Worm (Caenorhabditis elegans) whole organism, mixed stage, embryonic: ENCODE measurements around the gene T28A11.20.

Source experiments
- M03D4.4 ChIP-seq: sonication (generic microtip); optimal IDR thresholded peaks from 2 replicates; lab custom pipeline; 2017; ENCODE audit warnings: mild to moderate bottlenecking, missing genetic modification characterization, missing compliant biosample characterization
- bed-3 ChIP-seq: fragments of 200-800 bp; sonication (Bioruptor generic); optimal IDR thresholded peaks from 3 replicates; lab custom pipeline; 2018; ENCODE audit warnings: mild to moderate bottlenecking, missing genetic modification characterization, moderate library complexity, missing compliant biosample characterization
- blmp-1 ChIP-seq: fragments of 150-350 bp; optimal IDR thresholded peaks from 2 replicates; lab custom pipeline; 2014; ENCODE audit warnings: missing biosample characterization, missing genetic modification characterization
- ceh-39 ChIP-seq: fragments of 150-350 bp; optimal IDR thresholded peaks from 2 replicates; lab custom pipeline; 2014; ENCODE audit warnings: missing biosample characterization, missing genetic modification characterization
- ceh-43 ChIP-seq: fragments of 200-800 bp; sonication (Bioruptor generic); optimal IDR thresholded peaks from 2 replicates; lab custom pipeline; 2018; ENCODE audit warnings: mild to moderate bottlenecking, missing genetic modification characterization, moderate library complexity, missing compliant biosample characterization
- ceh-83 ChIP-seq: fragments of 200-800 bp; sonication (Bioruptor generic); optimal IDR thresholded peaks from 2 replicates; lab custom pipeline; 2018; ENCODE audit warnings: mild to moderate bottlenecking, missing genetic modification characterization, missing compliant biosample characterization
- ces-1 ChIP-seq: fragments of 150-350 bp; optimal IDR thresholded peaks from 2 replicates; lab custom pipeline; 2014; ENCODE audit warnings: missing biosample characterization, missing genetic modification reagents, missing genetic modification characterization
- cnd-1 ChIP-seq: fragments of 200-800 bp; sonication (Bioruptor generic); optimal IDR thresholded peaks from 2 replicates; lab custom pipeline; 2018; ENCODE audit warnings: mild to moderate bottlenecking, missing genetic modification characterization, missing compliant biosample characterization
- drap-1 ChIP-seq: fragments of 200-800 bp; sonication (Bioruptor generic); optimal IDR thresholded peaks from 3 replicates; lab custom pipeline; 2018; ENCODE audit warnings: mild to moderate bottlenecking, missing genetic modification characterization, missing compliant biosample characterization
- elt-1 ChIP-seq: sonication (generic microtip); optimal IDR thresholded peaks from 2 replicates; lab custom pipeline; 2017; ENCODE audit warnings: missing genetic modification characterization, mild to moderate bottlenecking, missing compliant biosample characterization, antibody characterized with exemption, moderate library complexity, borderline replicate concordance; ENCODE audit not compliant: insufficient read depth
- elt-3 ChIP-seq: fragments of 150-350 bp; optimal IDR thresholded peaks from 2 replicates; lab custom pipeline; 2014; ENCODE audit warnings: missing biosample characterization, missing genetic modification characterization
- flh-1 ChIP-seq: fragments of 200-800 bp; sonication (Bioruptor generic); optimal IDR thresholded peaks from 2 replicates; lab custom pipeline; 2018; ENCODE audit warnings: mild to moderate bottlenecking, missing genetic modification characterization, moderate library complexity, missing compliant biosample characterization
- ham-2 ChIP-seq: fragments of 200-800 bp; sonication (Bioruptor generic); optimal IDR thresholded peaks from 2 replicates; lab custom pipeline; 2018; ENCODE audit warnings: mild to moderate bottlenecking, missing genetic modification characterization, missing compliant biosample characterization
- hlh-1 ChIP-seq: fragments of 150-350 bp; optimal IDR thresholded peaks from 2 replicates; lab custom pipeline; 2014; ENCODE audit warnings: missing biosample characterization, missing genetic modification reagents, missing genetic modification characterization
- lin-32 ChIP-seq: fragments of 200-800 bp; sonication (Bioruptor generic); optimal IDR thresholded peaks from 2 replicates; lab custom pipeline; 2018; ENCODE audit warnings: mild to moderate bottlenecking, missing genetic modification characterization, missing compliant biosample characterization
- mab-5 ChIP-seq: fragments of 150-350 bp; optimal IDR thresholded peaks from 2 replicates; lab custom pipeline; 2014; ENCODE audit warnings: missing biosample characterization, missing genetic modification characterization
- mep-1 ChIP-seq: fragments of 150-350 bp; optimal IDR thresholded peaks from 2 replicates; lab custom pipeline; 2017; ENCODE audit warnings: missing biosample characterization, missing genetic modification reagents, missing genetic modification characterization, inconsistent platforms
- nhr-12 ChIP-seq: fragments of 150-350 bp; optimal IDR thresholded peaks from 2 replicates; lab custom pipeline; 2014; ENCODE audit warnings: missing biosample characterization, missing genetic modification characterization
- nhr-2 ChIP-seq: fragments of 150-350 bp; optimal IDR thresholded peaks from 2 replicates; lab custom pipeline; 2014; ENCODE audit warnings: missing biosample characterization, missing genetic modification characterization
- nhr-237 ChIP-seq: fragments of 150-350 bp; optimal IDR thresholded peaks from 2 replicates; lab custom pipeline; 2014; ENCODE audit warnings: missing biosample characterization, missing genetic modification characterization
- nhr-28 ChIP-seq: fragments of 150-350 bp; optimal IDR thresholded peaks from 2 replicates; lab custom pipeline; 2014; ENCODE audit warnings: missing biosample characterization, missing genetic modification characterization
- nhr-76 ChIP-seq: sonication (generic microtip); optimal IDR thresholded peaks from 2 replicates; lab custom pipeline; 2017; ENCODE audit warnings: missing biosample characterization, missing genetic modification characterization
- sem-2 ChIP-seq: fragments of 200-800 bp; sonication (Bioruptor generic); optimal IDR thresholded peaks from 2 replicates; lab custom pipeline; 2018; ENCODE audit warnings: mild to moderate bottlenecking, missing genetic modification characterization, missing compliant biosample characterization
- snpc-4 ChIP-seq: fragments of 150-350 bp; optimal IDR thresholded peaks from 2 replicates; lab custom pipeline; 2014; ENCODE audit warnings: missing biosample characterization, missing genetic modification characterization
- sptf-1 ChIP-seq: sonication (generic microtip); optimal IDR thresholded peaks from 2 replicates; lab custom pipeline; 2017; ENCODE audit warnings: mild to moderate bottlenecking, missing genetic modification characterization, moderate library complexity, missing compliant biosample characterization
- tbx-8 ChIP-seq: fragments of 200-800 bp; sonication (Bioruptor generic); optimal IDR thresholded peaks from 2 replicates; lab custom pipeline; 2018; ENCODE audit warnings: mild to moderate bottlenecking, missing genetic modification characterization, moderate library complexity, missing compliant biosample characterization
- unc-120 ChIP-seq: sonication (generic microtip); optimal IDR thresholded peaks from 2 replicates; lab custom pipeline; 2017; ENCODE audit warnings: missing genetic modification characterization, missing compliant biosample characterization; ENCODE audit not compliant: poor library complexity, severe bottlenecking
- ztf-11 ChIP-seq: fragments of 150-350 bp; optimal IDR thresholded peaks from 2 replicates; lab custom pipeline; 2014; ENCODE audit warnings: missing biosample characterization, missing genetic modification characterization

T28A11.20 gene

ce11 chrV:3247515-3247914, 25.5 kb downstream of the T28A11.20 start, which contains the start of gene srj-8:
srj-8 (plus strand) TSS chrV:3247815.
- TF ChIP-seq bed-3 (GFP tag; lab: Kevin White, UChicago), result no peak
- no peak for TF ChIP-seq nhr-76 (tag; lab: Kevin White, UChicago)
- no peak for TF ChIP-seq cnd-1
- TF ChIP-seq nhr-28, result no peak

- no peak for TF ChIP-seq ces-1 (GFP tag; lab: Kevin White, UChicago)
- no peak for TF ChIP-seq mep-1 (tag; lab: Kevin White, UChicago)
- TF ChIP-seq ztf-11 (tag; lab: Kevin White, UChicago), result no peak
- no peak for TF ChIP-seq nhr-12 (tag; lab: Kevin White, UChicago)
- TF ChIP-seq hlh-1, result no peak
These were observed 28.4 kb downstream of the T28A11.20 start, which contains the start of gene srj-7 for ce11 chrV:3244703-3245102. srj-7 (plus strand) TSS chrV:3245003.

- TF ChIP-seq lin-32 (GFP tag; lab: Kevin White, UChicago), result no peak
- no peak for TF ChIP-seq nhr-12 (tag; lab: Kevin White, UChicago)
- TF ChIP-seq sptf-1 (tag; lab: Kevin White, UChicago), result no peak
- no peak for TF ChIP-seq tbx-8 (GFP tag; lab: Kevin White, UChicago)
- TF ChIP-seq flh-1 (GFP tag; lab: Kevin White, UChicago), result no peak
- TF ChIP-seq mep-1 (tag; lab: Kevin White, UChicago), result no peak
- no peak for TF ChIP-seq nhr-76 (tag; lab: Kevin White, UChicago)
- TF ChIP-seq mab-5 (tag; lab: Kevin White, UChicago), result no peak
- no peak for TF ChIP-seq ceh-39 (tag; lab: Kevin White, UChicago)
- no peak for TF ChIP-seq nhr-2 (tag; lab: Kevin White, UChicago)
- no peak for TF ChIP-seq unc-120
- no peak for TF ChIP-seq blmp-1 (tag; lab: Kevin White, UChicago)
- TF ChIP-seq M03D4.4 (tag; lab: Kevin White, UChicago), result no peak
- TF ChIP-seq bed-3 (GFP tag; lab: Kevin White, UChicago), result no peak
These were observed 30.1 kb downstream of the T28A11.20 start, which contains the start of gene gst-23 for ce11 chrV:3242984-3243383. gst-23 (plus strand) TSS chrV:3243284.

ce11 chrV:3241175-3241574, 31.9 kb downstream of the T28A11.20 start, which contains the start of gene srj-11:
srj-11 (plus strand) TSS chrV:3241424.
- TF ChIP-seq elt-3, result no peak
- TF ChIP-seq nhr-12 (tag; lab: Kevin White, UChicago), result no peak
- TF ChIP-seq ceh-43 (GFP tag; lab: Kevin White, UChicago), result no peak
- TF ChIP-seq ztf-11 (tag; lab: Kevin White, UChicago), result no peak
- TF ChIP-seq sptf-1 (tag; lab: Kevin White, UChicago), result no peak
- TF ChIP-seq sem-2, result no peak
- no peak for TF ChIP-seq drap-1 (GFP tag; lab: Kevin White, UChicago)
- no peak for TF ChIP-seq nhr-76 (tag; lab: Kevin White, UChicago)
- no peak for TF ChIP-seq snpc-4 (tag; lab: Kevin White, UChicago)
- TF ChIP-seq nhr-28, result no peak

DNA sequence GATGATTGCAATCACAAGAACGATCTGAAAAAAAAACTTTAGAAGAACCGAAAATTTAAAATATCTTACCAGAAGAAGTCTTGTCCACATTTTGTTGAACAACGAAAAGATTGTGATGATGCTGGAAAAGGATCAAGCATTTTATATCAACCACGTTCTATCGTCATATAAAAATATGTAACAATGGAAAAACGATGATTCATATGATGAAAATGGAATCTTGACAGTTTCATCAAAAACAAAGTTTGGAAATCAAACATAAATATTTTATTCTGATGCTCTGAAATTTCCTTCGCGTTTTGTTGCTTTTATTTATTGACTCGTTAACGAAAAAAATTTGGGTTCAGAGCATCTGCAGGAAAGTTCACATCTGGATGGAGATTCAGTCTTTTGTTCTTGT, 36.4 kb downstream of the T28A11.20 start, which contains the start of the genes K08D9.9 and str-16:
TSS of gene K08D9.9 (minus strand) at position 101 of the 400 bp plus-strand sequence.
TSS of gene str-16 (plus strand) at position 266 of the 400 bp plus-strand sequence.
- TF ChIP-seq flh-1 (GFP tag; lab: Kevin White, UChicago) (no peak), mep-1 (tag; lab: Kevin White, UChicago) (no peak), ceh-83 (GFP tag; lab: Kevin White, UChicago) (no peak), sptf-1 (tag; lab: Kevin White, UChicago) (no peak), nhr-237 (tag; lab: Kevin White, UChicago) (no peak), unc-120 (no peak), M03D4.4 (tag; lab: Kevin White, UChicago) (no peak), ham-2 (GFP tag; lab: Kevin White, UChicago) (no peak), nhr-12 (tag; lab: Kevin White, UChicago) (no peak), ceh-43 (GFP tag; lab: Kevin White, UChicago) (no peak), elt-1 (tag; lab: Kevin White, UChicago) (no peak), blmp-1 (tag; lab: Kevin White, UChicago) (no peak), elt-3 (no peak)
- TF ChIP-seq, all 35 proteins: peak for 0

DNA sequence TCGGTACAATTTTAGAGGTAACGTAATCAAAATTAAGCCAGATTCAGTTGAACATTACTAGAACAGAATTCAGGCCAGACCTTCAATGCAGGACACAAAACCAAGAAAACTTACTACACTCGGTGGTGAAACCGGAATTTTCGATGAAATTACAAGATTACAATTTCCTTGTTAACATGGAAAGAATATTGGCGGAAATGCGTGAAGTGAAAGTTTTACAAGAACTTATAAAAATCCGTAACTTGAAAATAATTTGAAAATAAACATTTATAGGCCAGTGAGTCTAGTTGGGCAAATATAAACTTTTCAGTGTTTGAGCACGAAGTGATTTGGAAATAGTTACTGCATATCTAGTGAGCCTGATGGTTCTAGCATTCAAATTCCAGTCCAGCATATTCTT, 38.2 kb downstream of the T28A11.20 start, which contains the start of gene K08D9.6:
TSS of gene K08D9.6 (minus strand) at position 101 of the 400 bp plus-strand sequence.
- TF ChIP-seq nhr-12 (tag; lab: Kevin White, UChicago) (no peak), mep-1 (tag; lab: Kevin White, UChicago) (no peak), mab-5 (tag; lab: Kevin White, UChicago) (no peak), tbx-8 (GFP tag; lab: Kevin White, UChicago) (no peak)
